Fruit fly (Drosophila melanogaster): Measurements from ENCODE around the gene Prosalpha3T.

Gene Prosalpha3T

DNA sequence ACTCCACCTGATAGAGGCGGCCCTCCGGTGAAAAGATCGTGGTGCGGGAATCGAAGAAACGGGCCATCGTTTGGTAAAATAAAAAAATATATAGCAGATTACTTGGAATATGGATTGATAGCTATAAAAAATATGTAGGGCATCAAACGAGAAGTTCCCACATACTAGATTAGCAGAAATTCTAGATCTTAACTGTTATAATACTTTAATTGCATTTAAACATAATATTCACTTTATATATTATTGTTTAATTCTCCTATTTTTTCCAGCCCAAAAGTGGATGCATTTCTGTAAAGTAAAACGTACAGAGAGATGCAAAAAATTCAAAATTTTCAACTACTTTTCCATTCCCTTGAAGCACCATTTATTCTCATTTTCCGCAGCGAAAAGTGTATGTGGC, at the start of gene Prosalpha3T:
Gene Prosalpha3T, minus strand, starts transcription at position 101 of the 400 bp plus-strand sequence.
- TF ChIP-seq CTCF (optimal IDR thresholded peaks at IDR 0.05) (no peak), CG8478 (optimal IDR thresholded peaks at IDR 0.05) (no peak)

DNA sequence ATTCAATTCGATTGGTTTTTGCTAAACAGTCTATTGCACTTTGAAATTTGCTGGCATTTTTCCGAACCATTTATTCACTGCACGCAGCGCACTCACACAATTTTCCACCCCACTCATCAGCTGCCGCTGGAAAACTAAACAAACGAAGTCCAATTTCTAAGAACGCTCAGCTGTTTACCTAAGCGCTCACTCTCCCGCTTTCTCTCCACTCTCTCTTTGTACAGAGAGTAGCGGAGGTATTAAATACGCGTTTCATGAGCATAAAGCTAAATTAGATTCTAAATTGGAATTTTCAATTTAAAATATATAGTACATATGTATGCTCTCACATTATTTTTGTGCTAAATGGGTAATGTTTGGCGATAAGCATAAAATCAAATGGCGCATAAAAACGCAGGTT, 45.8 kb upstream of the Prosalpha3T start, which contains the start of gene stops:
Gene stops, minus strand, starts transcription at position 139 of the 400 bp plus-strand sequence.
- TF ChIP-seq CTCF (optimal IDR thresholded peaks at IDR 0.05) (no peak), CG8478 (optimal IDR thresholded peaks at IDR 0.05) (no peak)

DNA sequence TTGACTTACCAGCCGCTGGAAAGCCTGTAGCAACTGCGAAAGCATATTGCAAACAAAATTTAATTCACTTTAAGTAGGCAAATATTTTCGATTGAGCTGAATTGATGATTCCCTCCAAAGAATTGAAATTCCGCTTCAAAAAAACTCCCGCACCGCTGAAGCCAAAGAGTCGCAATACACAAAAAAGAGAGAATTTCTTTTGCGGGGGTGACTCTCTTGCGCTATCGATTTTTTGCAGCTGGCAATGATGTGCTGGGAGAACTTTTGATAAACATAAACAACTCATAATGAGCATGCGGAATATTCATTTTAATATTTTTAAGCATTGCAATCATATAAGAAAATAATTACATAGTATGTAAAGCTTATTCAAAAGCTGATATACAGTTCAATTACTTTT, 45.2 kb upstream of the Prosalpha3T start:
- TF ChIP-seq CG8478 (optimal IDR thresholded peaks at IDR 0.05) (no peak), CTCF (optimal IDR thresholded peaks at IDR 0.05) (no peak)

DNA sequence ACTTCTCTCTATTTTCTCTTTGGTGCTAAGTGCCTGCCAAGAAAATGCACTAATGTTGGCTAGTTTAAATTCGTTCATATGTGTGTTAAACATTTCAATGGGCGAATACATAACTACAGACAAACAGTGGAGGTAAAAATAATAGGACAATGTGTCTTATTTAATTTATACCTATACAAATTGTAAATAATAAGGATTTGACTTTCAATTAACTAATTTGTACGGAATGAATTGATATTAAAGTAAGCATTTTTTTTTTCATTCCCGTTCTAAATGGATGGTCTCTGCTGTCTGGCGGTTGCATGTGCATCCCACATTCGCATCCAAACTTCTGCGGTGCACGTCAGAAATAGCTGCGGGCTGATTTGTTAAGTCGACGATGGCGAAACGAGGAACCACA, 23.7 kb upstream of the Prosalpha3T start:
- TF ChIP-seq CG8478 (optimal IDR thresholded peaks at IDR 0.05), result no peak
- TF ChIP-seq CTCF (optimal IDR thresholded peaks at IDR 0.05), result no peak

DNA sequence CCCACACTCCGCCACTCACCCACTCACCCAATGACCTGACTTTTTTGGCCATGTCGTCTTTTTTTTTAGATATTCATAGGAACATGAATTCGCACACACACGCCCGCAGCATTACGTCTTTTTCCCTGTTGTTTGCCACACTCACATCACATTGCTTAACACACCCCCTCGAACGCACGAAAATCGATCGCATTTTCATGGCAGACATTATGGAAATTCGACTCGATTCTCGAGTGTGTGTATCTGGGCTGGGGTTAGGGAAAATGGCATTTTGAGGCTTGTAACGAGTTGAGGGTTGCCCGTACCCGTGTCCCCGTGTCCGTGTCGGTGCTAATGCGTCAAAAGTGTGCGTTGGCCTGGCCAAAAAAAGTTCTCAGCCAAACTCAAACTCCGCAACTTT, 18.5 kb upstream of the Prosalpha3T start:
- TF ChIP-seq CG8478 (optimal IDR thresholded peaks at IDR 0.05) (no peak), CTCF (optimal IDR thresholded peaks at IDR 0.05) (no peak)

DNA sequence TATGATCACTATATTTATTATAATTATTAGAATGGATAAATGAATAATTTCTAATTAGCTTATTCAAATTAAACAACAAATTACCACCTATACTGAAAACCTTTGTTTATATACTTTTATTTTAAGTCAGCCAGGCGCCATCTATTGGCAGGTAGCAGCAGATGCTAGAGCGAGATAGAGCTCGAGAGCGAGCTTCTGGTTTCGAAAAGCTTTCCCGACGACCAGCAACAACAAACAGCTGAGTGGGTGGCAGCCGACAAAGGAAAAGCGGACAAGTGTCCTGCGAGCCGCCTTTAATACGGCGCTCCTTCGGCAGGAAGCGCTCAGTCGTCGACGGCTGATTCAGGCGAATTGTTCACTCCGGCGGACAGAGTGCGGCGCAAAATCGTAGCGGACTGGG, 10.8 kb upstream of the Prosalpha3T start, which contains the start of gene Gycbeta100B:
Gene Gycbeta100B, plus strand, starts transcription at position 337 of the 400 bp plus-strand sequence.
- peak; percentile 66 to 67 for TF ChIP-seq CTCF (optimal IDR thresholded peaks at IDR 0.05)
- TF ChIP-seq CG8478 (optimal IDR thresholded peaks at IDR 0.05), result no peak

DNA sequence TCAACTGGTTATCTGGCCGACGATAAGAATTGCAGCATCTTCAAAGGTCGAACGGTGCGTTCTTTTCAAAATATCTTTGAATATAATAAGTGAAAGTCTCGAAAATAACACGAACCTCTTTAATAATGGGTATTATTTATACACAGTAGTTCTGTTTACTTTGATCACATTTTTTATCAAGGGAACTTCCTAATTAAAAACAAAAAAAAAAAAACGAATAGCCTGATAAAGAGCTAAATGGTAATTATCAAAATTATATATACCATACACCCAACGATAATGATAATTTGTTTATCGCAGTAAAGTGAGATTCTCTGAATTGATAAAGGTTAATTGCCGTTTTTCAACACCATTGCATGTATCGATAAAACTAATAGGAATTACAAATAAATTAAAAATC, 7.4 kb upstream of the Prosalpha3T start, which contains the start of gene Ktch:
Gene Ktch, minus strand, starts transcription at position 101 of the 400 bp plus-strand sequence.
- TF ChIP-seq CG8478 (optimal IDR thresholded peaks at IDR 0.05), result no peak
- TF ChIP-seq CTCF (optimal IDR thresholded peaks at IDR 0.05), result no peak

DNA sequence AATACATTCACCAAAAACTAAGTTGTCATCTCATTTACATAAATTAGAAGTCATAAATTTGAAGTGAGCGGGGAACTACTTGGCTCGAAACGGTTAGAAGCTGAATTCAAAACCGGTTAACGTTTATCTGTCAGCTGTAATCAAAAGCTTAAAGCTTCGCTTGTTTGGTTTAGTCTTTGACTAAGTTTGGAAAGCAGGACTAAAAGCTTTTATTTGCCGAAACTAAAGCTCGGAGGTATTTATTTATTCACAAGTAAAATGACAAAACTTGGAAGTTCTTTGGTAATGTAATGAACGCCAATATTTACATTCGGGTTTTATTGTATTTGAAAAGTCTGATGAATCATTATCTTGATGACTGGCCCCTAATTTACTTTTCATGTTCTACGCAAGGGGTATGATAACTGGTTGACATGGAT, 4.2 kb upstream of the Prosalpha3T start:
- TF ChIP-seq CTCF (optimal IDR thresholded peaks at IDR 0.05) (no peak), CG8478 (optimal IDR thresholded peaks at IDR 0.05) (no peak)

DNA sequence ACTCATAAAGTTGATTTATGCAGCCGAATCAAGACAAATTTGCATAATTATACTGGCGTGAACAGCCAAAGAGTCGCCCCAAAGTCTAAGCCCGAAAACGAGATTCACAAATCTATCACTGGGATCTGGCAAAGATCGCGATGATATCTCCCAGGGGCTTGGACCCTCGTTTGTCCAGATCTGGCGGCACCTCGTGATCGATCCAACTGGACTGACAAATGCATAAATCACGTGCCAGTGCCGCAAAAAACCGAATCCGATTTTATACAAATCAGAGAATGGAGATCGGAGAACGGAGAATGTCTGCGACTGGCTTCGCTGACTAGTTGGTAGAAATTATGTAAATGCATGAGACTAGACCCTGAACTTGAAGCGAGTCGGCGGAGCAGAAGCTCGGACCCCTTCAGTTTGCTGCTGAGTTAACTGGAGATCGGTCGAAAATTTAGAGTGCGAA, 2.6 kb upstream of the Prosalpha3T start, which contains the start of gene CG15554:
Gene CG15554, plus strand, starts transcription at position 404 of the 454 bp plus-strand sequence.
- TF ChIP-seq CTCF (optimal IDR thresholded peaks at IDR 0.05), result no peak
- TF ChIP-seq CG8478 (optimal IDR thresholded peaks at IDR 0.05), result no peak

DNA sequence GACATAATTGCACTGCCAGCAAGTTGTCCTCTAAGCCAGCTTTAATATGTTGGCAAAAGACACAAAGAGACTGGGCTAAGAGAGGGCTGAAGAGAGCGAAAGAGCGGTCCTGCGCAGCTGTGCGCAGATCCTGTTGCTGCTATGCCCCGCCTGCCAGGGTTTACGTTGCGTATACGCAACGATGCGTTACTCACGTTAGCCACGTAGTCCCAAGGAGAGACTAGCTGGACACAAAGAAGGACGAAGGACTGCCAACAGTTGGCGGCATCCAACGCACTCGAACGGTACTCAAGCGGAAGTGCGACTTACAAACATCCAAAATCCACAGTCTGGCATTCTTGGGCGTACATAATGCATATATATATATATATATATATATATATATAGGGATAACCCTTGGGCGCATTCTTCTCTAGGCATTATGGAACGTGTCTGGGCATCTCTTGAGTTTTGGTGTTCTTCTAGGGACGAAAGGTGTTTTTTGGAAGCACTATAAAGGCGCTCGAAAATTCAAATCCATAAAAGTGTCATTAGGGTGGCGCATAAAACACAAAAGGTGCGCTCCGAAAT, 3.3 kb downstream of the Prosalpha3T start:
- TF ChIP-seq CG8478 (optimal IDR thresholded peaks at IDR 0.05), result no peak
- TF ChIP-seq CTCF (optimal IDR thresholded peaks at IDR 0.05), result no peak

DNA sequence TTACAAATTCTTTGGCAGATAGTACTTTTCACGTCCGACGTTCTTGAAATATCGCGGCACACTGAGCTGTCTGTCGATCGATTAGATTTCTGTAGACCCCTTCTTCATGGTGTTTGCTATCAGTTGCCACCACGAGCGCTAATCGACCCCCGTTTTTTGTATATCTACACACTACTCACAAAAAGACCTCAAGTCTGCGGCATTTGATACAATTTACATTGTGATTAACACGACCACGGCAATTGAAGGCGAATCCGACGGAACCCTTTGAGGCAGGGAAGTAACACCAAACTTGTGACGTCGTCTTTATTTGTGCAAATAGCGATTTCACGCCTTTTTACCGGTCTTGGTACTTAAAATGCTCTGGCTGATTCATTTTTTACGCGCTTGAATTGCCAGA, 14.1 kb downstream of the Prosalpha3T start, which contains the start of gene Mayo:
Gene Mayo, minus strand, starts transcription at position 66 of the 400 bp plus-strand sequence.
- TF ChIP-seq CTCF (optimal IDR thresholded peaks at IDR 0.05) (no peak), CG8478 (optimal IDR thresholded peaks at IDR 0.05) (no peak)

DNA sequence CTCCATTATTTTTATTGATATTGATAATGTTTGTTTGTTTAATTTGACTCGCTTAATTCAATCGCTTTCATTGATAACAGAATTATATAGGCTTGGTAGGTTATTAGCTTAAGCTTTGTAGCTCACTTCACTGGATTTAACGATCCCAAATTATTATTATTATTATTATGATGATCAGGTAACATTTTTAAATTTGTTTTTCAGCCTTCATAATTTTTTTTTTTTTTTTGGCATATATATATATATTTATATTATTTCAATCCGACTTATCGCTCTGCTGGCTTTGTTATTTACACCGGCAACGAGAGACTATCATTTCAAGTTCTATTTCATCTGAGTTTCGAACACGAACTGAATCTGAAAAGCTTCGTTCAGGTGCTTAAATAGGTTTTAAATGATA, 22.1 kb downstream of the Prosalpha3T start, which contains the start of gene CG15553:
Gene CG15553, minus strand, starts transcription at position 101 of the 400 bp plus-strand sequence.
- TF ChIP-seq CG8478 (optimal IDR thresholded peaks at IDR 0.05) (no peak), CTCF (optimal IDR thresholded peaks at IDR 0.05) (no peak)

DNA sequence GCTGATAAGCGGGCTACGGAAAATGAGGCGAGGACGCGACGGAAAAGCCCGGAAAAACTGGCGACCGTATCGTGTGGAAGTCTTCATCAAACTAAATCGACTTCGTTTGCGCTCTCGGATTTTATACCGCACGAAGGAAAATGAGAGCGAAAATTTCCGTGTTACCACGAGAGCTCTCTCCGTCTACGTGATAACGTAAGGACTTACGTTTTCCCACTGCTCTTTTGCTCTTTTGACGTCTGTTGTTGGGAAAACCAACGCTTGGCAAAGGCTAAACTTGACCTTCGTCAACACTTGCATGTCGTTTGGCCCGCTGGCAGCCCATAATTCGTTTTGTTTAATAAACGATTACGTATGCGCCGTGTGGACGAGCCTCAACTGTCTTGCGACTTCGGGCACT, 26.0 kb downstream of the Prosalpha3T start, which contains the start of gene CG11317:
Gene CG11317, minus strand, starts transcription at position 101 of the 400 bp plus-strand sequence.
- TF ChIP-seq CG8478 (optimal IDR thresholded peaks at IDR 0.05) (no peak), CTCF (optimal IDR thresholded peaks at IDR 0.05) (no peak)

DNA sequence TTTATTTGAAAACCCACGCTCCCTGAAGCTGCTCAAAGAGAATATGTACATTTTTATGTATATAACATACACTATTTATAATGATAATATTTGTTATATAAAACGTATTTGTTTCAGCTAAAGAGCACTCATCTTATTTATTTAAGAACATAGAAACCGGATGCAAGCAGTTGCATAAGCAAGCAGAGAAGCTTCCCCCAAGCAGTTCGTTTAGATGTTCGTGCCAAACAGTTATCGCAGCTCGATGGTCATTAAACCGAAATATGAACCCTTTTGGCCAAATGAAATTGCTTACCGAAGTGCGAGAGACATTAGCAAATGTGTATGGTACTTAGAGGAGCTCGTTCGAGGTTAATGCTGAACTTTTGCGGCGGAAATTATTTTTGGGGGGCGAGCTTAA, 33.2 kb downstream of the Prosalpha3T start:
- TF ChIP-seq CTCF (optimal IDR thresholded peaks at IDR 0.05) (no peak), CG8478 (optimal IDR thresholded peaks at IDR 0.05) (no peak)

DNA sequence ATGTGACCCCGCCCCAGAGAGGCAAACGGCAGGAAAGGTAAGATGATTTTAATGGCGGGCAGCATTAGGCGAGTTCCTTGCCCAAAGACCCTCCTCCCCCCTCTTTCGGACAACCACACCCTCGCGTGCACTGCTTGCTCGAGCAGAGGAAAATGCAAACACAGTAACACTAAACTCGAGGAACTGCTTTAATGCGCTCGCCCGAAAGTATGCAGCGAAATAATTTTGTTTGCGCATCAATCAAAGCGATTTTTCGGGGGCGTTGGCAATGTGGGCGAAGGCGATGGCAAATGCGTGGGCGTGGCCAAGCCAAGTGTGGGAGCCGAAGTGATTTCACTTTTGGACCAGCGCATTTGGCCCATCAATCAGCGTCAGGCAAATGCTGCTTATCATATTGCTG, 36.8 kb downstream of the Prosalpha3T start:
- TF ChIP-seq CG8478 (optimal IDR thresholded peaks at IDR 0.05) (no peak), CTCF (optimal IDR thresholded peaks at IDR 0.05) (peak; percentile 48 to 56)
